Fruit fly (Drosophila melanogaster): ENCODE data around the gene Xrp1.
A peak's percentile ranks its signal among the peaks of the same experiment; 100 is the strongest.

The Xrp1 gene

DNA sequence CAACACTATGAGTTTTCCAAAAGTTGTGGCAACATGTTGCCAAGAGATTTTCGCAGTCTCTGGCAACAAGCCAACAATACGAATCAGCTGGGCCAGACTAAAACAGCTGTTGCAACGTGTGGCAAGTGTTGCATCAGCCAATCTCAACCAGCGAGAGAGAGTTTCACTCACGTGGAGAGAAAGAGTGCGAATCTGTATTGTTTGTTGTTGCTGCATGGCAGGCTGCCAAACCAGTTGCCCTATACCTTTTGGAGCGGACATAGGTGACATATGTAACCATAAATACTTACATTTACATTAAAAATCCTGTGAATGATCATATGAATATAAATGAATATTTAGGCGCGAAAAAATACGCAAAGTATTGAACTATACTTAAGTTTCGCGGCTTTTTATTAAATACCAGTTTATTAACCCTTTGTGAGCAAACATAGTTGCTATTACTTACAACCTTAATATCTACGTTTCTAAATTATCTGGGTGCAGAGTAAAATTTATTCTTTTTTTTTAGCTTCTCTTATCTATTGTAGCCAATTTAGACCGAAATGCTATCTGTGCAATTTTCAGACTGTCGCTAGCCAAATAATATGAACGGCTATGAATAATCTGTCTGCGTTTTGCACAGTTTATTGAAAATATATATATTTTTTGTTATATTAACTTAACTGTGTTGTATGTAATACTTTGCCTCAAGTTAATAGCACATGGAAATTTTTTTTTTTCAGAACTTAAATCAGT, 743 bp upstream of the Xrp1 start (continued):
- peak; percentile 4 for TF ChIP-seq Blimp-1 (GFP tag; optimal IDR thresholded peaks at IDR 0.05)
- peak; percentile 30 for TF ChIP-seq CG8632 (GFP tag; optimal IDR thresholded peaks at IDR 0.05)
- 0 out of 2 replicates have a peak, but pooled peaks have one; percentile 9 for TF ChIP-seq Gug (GFP tag; IDR thresholded peaks at IDR 0.05)
- TF ChIP-seq OdsH (GFP tag; optimal IDR thresholded peaks at IDR 0.05): peak; percentile 50
- TF ChIP-seq CG10669 (GFP tag; optimal IDR thresholded peaks at IDR 0.05): peak; percentile 56
- peak; percentile 35 for TF ChIP-seq achi (GFP tag; optimal IDR thresholded peaks at IDR 0.05)
- peak; percentile 54 for TF ChIP-seq vri (GFP tag; optimal IDR thresholded peaks at IDR 0.05)
- peak; percentile 34 for TF ChIP-seq CG6792 (GFP tag; optimal IDR thresholded peaks at IDR 0.05)
- TF ChIP-seq dac (GFP tag; optimal IDR thresholded peaks at IDR 0.05): no peak
- peak; percentile 54 for TF ChIP-seq CG10631 (GFP tag; optimal IDR thresholded peaks at IDR 0.05)
- peak; percentile 54 for TF ChIP-seq Sox14 (GFP tag; optimal IDR thresholded peaks at IDR 0.05)
- peak; percentile 61 for TF ChIP-seq CG3032 (tag; optimal IDR thresholded peaks at IDR 0.05)
- peak; percentile 5 for TF ChIP-seq Lpt (GFP tag; optimal IDR thresholded peaks at IDR 0.05)
- TF ChIP-seq Hr4 (GFP tag; optimal IDR thresholded peaks at IDR 0.05): peak; percentile 50
- peak; percentile 52 for TF ChIP-seq CG8119 (GFP tag; IDR thresholded peaks at IDR 0.05)
- TF ChIP-seq CG34406 (GFP tag; optimal IDR thresholded peaks at IDR 0.05): peak; percentile 42
- peak; percentile 48 for TF ChIP-seq Ets21C (GFP tag; optimal IDR thresholded peaks at IDR 0.05)
- no peak for TF ChIP-seq fd85E (GFP tag; optimal IDR thresholded peaks at IDR 0.05)
- TF ChIP-seq salr (GFP tag; optimal IDR thresholded peaks at IDR 0.05): peak; percentile 21 to 90
- peak; percentile 81 for TF ChIP-seq CG6163 (GFP tag; IDR thresholded peaks at IDR 0.05)
- peak; percentile 41 for TF ChIP-seq dsx (GFP tag; optimal IDR thresholded peaks at IDR 0.05; ENCODE audit: poor library complexity, severe bottlenecking)
- TF ChIP-seq cyc (GFP tag; optimal IDR thresholded peaks at IDR 0.05): peak; percentile 46
- peak; percentile 55 for TF ChIP-seq acj6 (GFP tag; optimal IDR thresholded peaks at IDR 0.05)
- TF ChIP-seq Eip75B (GFP tag; optimal IDR thresholded peaks at IDR 0.05): peak; percentile 57
- TF ChIP-seq CG11902 (GFP tag; optimal IDR thresholded peaks at IDR 0.05): no peak
- no peak for TF ChIP-seq CG8319 (GFP tag; optimal IDR thresholded peaks at IDR 0.05)
- TF ChIP-seq Ets96B (tag; optimal IDR thresholded peaks at IDR 0.05): peak; percentile 45
- TF ChIP-seq Smox (GFP tag; optimal IDR thresholded peaks at IDR 0.05): peak; percentile 64
- TF ChIP-seq spab (GFP tag; optimal IDR thresholded peaks at IDR 0.05): no peak
- peak; percentile 21 for TF ChIP-seq CG7368 (GFP tag; optimal IDR thresholded peaks at IDR 0.05)
- peak; percentile 60 for TF ChIP-seq pdm3 (GFP tag; optimal IDR thresholded peaks at IDR 0.05)
- no peak for TF ChIP-seq Hr38 (GFP tag; optimal IDR thresholded peaks at IDR 0.05)
- TF ChIP-seq ss (GFP tag; optimal IDR thresholded peaks at IDR 0.05): peak; percentile 11 to 25
- peak; percentile 87 for TF ChIP-seq CG32006 (GFP tag; optimal IDR thresholded peaks at IDR 0.05)

DNA sequence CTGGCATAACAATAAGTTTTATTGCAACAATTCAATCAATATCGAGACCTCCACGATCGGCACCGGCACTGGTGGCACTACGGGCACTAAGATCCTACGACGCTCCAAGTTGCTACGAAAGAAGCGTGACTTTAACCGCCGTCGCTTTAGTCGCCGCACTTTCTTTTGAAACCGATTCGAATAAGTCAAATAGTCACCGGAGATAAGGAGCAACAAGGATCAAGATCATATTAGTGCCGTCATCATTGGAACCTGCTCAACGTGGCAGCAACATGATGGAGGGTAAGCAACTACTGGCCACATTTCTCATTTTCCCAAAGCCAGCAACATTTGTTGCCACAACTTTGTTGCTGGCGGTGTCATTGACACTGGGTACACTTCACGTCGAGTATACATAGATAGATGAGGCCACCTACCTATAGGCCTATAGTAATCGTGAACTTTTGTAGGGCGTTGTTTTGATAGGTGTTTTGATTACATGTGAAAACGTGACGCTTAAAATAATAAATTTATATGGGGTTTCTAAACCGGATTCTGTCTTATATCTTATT, 951 bp downstream of the Xrp1 start:
- TF ChIP-seq dsx (GFP tag; optimal IDR thresholded peaks at IDR 0.05; ENCODE audit: poor library complexity, severe bottlenecking) (peak; percentile 39), CG6792 (GFP tag; optimal IDR thresholded peaks at IDR 0.05) (no peak)

DNA sequence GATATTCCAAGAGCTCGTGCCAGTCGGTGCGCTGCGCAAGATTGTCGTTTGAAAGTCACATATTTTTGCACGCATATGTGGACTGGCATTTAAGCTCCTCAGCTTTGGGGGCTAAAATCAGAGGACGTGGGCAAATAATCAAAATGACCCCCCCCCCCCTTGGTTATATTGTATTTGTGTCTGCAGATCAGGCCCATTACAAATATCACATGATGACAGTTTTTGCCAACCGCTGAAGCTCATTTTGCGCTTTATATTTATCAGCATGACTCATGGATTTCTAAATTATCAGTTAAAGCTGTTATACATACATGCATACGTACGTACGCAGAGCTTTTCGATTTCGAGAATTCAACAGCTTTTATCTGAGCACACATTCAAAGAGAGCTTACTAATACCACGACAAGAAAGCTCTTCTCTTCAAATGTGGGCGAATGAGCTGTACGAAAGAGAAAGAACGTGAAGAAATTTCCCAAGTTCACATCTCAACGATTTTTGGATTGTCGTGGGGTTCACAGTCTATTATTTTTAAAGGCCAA, 2.0 kb downstream of the Xrp1 start:
- no peak for TF ChIP-seq Ets21C (GFP tag; optimal IDR thresholded peaks at IDR 0.05)
- peak; percentile 33 for TF ChIP-seq svp (GFP tag)
- TF ChIP-seq vri (GFP tag; optimal IDR thresholded peaks at IDR 0.05): peak; percentile 65
- peak; percentile 36 for TF ChIP-seq dsx (GFP tag; optimal IDR thresholded peaks at IDR 0.05; ENCODE audit: poor library complexity, severe bottlenecking)
- no peak for TF ChIP-seq CG9139 (GFP tag; optimal IDR thresholded peaks at IDR 0.05)
- TF ChIP-seq Eip75B (GFP tag; optimal IDR thresholded peaks at IDR 0.05): no peak
- no peak for TF ChIP-seq pdm3 (GFP tag; optimal IDR thresholded peaks at IDR 0.05)
- TF ChIP-seq salr (GFP tag; optimal IDR thresholded peaks at IDR 0.05): no peak
- TF ChIP-seq achi (GFP tag; optimal IDR thresholded peaks at IDR 0.05): no peak
- TF ChIP-seq fd59A (GFP tag; optimal IDR thresholded peaks at IDR 0.05): no peak
- TF ChIP-seq CG8632 (GFP tag; optimal IDR thresholded peaks at IDR 0.05): no peak
- TF ChIP-seq CG8319 (GFP tag; optimal IDR thresholded peaks at IDR 0.05): no peak
- no peak for TF ChIP-seq cyc (GFP tag; optimal IDR thresholded peaks at IDR 0.05)
- peak; percentile 16 for TF ChIP-seq Sox14 (GFP tag; optimal IDR thresholded peaks at IDR 0.05)
- TF ChIP-seq CG6854 (GFP tag; optimal IDR thresholded peaks at IDR 0.05): no peak
- no peak for TF ChIP-seq CG3032 (tag; optimal IDR thresholded peaks at IDR 0.05)
- no peak for TF ChIP-seq CG32006 (GFP tag; optimal IDR thresholded peaks at IDR 0.05)
- TF ChIP-seq net (GFP tag; optimal IDR thresholded peaks at IDR 0.05): peak; percentile 15
- TF ChIP-seq Eip78C (GFP tag): peak; percentile 62
- no peak for TF ChIP-seq Smox (GFP tag; optimal IDR thresholded peaks at IDR 0.05)
- TF ChIP-seq acj6 (GFP tag; optimal IDR thresholded peaks at IDR 0.05): no peak
- peak; percentile 27 for TF ChIP-seq Eip93F (GFP tag; optimal IDR thresholded peaks at IDR 0.05)
- TF ChIP-seq eg (GFP tag; IDR thresholded peaks at IDR 0.05): peak; percentile 50; the same call in 2 of the 3 replicates
- TF ChIP-seq CG11762 (GFP tag; optimal IDR thresholded peaks at IDR 0.05; ENCODE audit: insufficient read depth): no peak
- TF ChIP-seq fkh (GFP tag; optimal IDR thresholded peaks at IDR 0.05): peak; percentile 29
- no peak for TF ChIP-seq Hr38 (GFP tag; optimal IDR thresholded peaks at IDR 0.05)

All from whole organism, prepupa.